Worm (Caenorhabditis elegans) whole organism, L1 larva: ENCODE data around the gene C04B4.6.

Source experiments
- ama-1 ChIP-seq: fragments of 150-350 bp; optimal IDR thresholded peaks from 2 replicates; lab custom pipeline; 2014
- ceh-90 ChIP-seq: sonication (generic microtip); optimal IDR thresholded peaks from 2 replicates; lab custom pipeline; 2016; ENCODE audit warnings: missing genetic modification characterization, missing compliant biosample characterization
- ces-1 ChIP-seq: fragments of 150-350 bp; optimal IDR thresholded peaks from 2 replicates; lab custom pipeline; 2014; ENCODE audit warnings: missing biosample characterization, missing genetic modification reagents, missing genetic modification characterization
- efl-1 ChIP-seq, 4 experiments: fragments of 150-350 bp; optimal IDR thresholded peaks in 3 of 4; peaks in 1 of 4; 1 replicate in 1 of 4; 2 replicates in 3 of 4; lab custom pipeline; 2014; ENCODE audit warnings: missing biosample characterization in 2 of 4, missing genetic modification characterization in 2 of 4, missing genetic modification reagents in 2 of 4
- lir-3 ChIP-seq: sonication (generic microtip); optimal IDR thresholded peaks from 2 replicates; lab custom pipeline; 2016; ENCODE audit warnings: mild to moderate bottlenecking, missing genetic modification characterization, moderate library complexity, missing compliant biosample characterization; ENCODE audit not compliant: poor library complexity
- mdl-1 ChIP-seq, 2 experiments: fragments of 150-350 bp; optimal IDR thresholded peaks; 2 replicates each; lab custom pipeline; 2014 to 2017; ENCODE audit warnings: missing biosample characterization in 2 of 2, missing genetic modification characterization in 2 of 2, inconsistent platforms in 1 of 2
- nhr-237 ChIP-seq: fragments of 150-350 bp; optimal IDR thresholded peaks from 2 replicates; lab custom pipeline; 2014; ENCODE audit warnings: missing biosample characterization, missing genetic modification characterization
- nhr-76 ChIP-seq: sonication (generic microtip); optimal IDR thresholded peaks from 2 replicates; lab custom pipeline; 2017; ENCODE audit warnings: missing biosample characterization, missing genetic modification characterization
- nhr-90 ChIP-seq: sonication (generic microtip); optimal IDR thresholded peaks from 2 replicates; lab custom pipeline; 2016; ENCODE audit warnings: mild to moderate bottlenecking, missing genetic modification characterization, missing compliant biosample characterization; ENCODE audit not compliant: poor library complexity
- tlp-1 ChIP-seq: fragments of 150-350 bp; optimal IDR thresholded peaks from 2 replicates; lab custom pipeline; 2014; ENCODE audit warnings: missing biosample characterization, missing genetic modification characterization
- unc-130 ChIP-seq: fragments of 150-350 bp; optimal IDR thresholded peaks from 2 replicates; lab custom pipeline; 2017; ENCODE audit warnings: missing biosample characterization, missing genetic modification characterization, inconsistent platforms
- unc-62 ChIP-seq: fragments of 150-350 bp; optimal IDR thresholded peaks from 2 replicates; lab custom pipeline; 2014; ENCODE audit warnings: missing biosample characterization, missing genetic modification reagents, missing genetic modification characterization
- zag-1 ChIP-seq: fragments of 150-350 bp; optimal IDR thresholded peaks from 2 replicates; lab custom pipeline; 2014; ENCODE audit warnings: missing biosample characterization, missing genetic modification characterization
- ztf-4 ChIP-seq: fragments of 150-350 bp; optimal IDR thresholded peaks from 2 replicates; lab custom pipeline; 2014; ENCODE audit warnings: missing biosample characterization, missing genetic modification characterization

- TF ChIP-seq unc-62 (GFP tag; lab: Kevin White, UChicago): no peak
- no peak for TF ChIP-seq unc-130 (tag; lab: Kevin White, UChicago)
- TF ChIP-seq ceh-90 (tag; lab: Kevin White, UChicago): no peak
- no peak for TF ChIP-seq tlp-1
- no peak for TF ChIP-seq lir-3 (tag; lab: Kevin White, UChicago)
- no peak for TF ChIP-seq ama-1 (lab: Kevin White, UChicago)
- no peak for TF ChIP-seq mdl-1 (tag; optimal IDR thresholded peaks at IDR 0.05; lab: Kevin White, UChicago)
- TF ChIP-seq zag-1 (tag; lab: Kevin White, UChicago): no peak
- no peak for TF ChIP-seq efl-1 (optimal IDR thresholded peaks at IDR 0.05; lab: Kevin White, UChicago)
- TF ChIP-seq efl-1 (GFP tag; optimal IDR thresholded peaks at IDR 0.05 in 1 of 2; lab: Kevin White, UChicago): no peak
- no peak for TF ChIP-seq nhr-90 (tag; lab: Kevin White, UChicago)
- no peak for TF ChIP-seq ces-1 (GFP tag; lab: Kevin White, UChicago)
- no peak for TF ChIP-seq nhr-237 (tag; lab: Kevin White, UChicago)
- TF ChIP-seq nhr-76 (tag; lab: Kevin White, UChicago): no peak
- no peak for TF ChIP-seq ztf-4 (tag; lab: Kevin White, UChicago)
Measured at ce11 chrX:12230357-12230756, 45.1 kb downstream of the C04B4.6 start.
